Fruit fly (Drosophila melanogaster): ENCODE measurements around the gene Ibf1.

DNA sequence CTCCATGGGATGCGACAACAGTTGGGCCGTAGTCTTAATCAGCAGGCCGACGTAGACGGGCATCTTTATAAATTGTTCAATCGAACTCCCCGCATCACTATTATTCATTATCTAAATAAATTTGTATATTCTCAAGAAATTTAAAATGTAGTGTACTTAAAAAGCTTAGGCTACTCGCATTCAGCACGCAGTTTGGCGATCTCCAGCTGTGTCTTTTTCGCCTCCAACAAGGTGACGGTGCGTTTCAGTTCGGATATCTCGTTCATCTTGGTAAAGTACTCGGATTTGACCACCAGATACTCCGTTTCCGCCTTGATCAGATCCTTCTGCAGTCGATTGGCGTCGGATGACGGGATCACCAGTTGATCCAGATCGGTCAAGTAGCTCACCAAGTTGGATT lies 1.1 kb upstream of the Ibf1 start, which contains the start of gene CG16736:
- TF ChIP-seq Hr78 (GFP tag; optimal IDR thresholded peaks at IDR 0.05) (no peak), psq (GFP tag; optimal IDR thresholded peaks at IDR 0.05) (no peak), h (GFP tag; optimal IDR thresholded peaks at IDR 0.05) (no peak), dmrt93B (GFP tag; optimal IDR thresholded peaks at IDR 0.05) (no peak), rgr (GFP tag; optimal IDR thresholded peaks at IDR 0.05) (no peak), sv (GFP tag; optimal IDR thresholded peaks at IDR 0.05) (no peak), jim (GFP tag; optimal IDR thresholded peaks at IDR 0.05) (no peak), Dfd (GFP tag; optimal IDR thresholded peaks at IDR 0.05) (no peak)
